Fruit fly (Drosophila melanogaster): ENCODE results near the gene CG17328.
A peak's percentile ranks its signal among the peaks of the same experiment; 100 is the strongest.

Gene CG17328

dm6 chr2L:16307026-16307703 lies 7.4 kb downstream of the CG17328 start, which contains the start of the genes CG5861 and Syx5 (continued):
- no peak for TF ChIP-seq CG33213 (GFP tag; optimal IDR thresholded peaks at IDR 0.05)
- peak; percentile 37; the same call in 1 of the 3 replicates for TF ChIP-seq Aef1 (GFP tag; IDR thresholded peaks at IDR 0.05)
- peak; percentile 77 for TF ChIP-seq CG30020 (tag; optimal IDR thresholded peaks at IDR 0.05)
- TF ChIP-seq CG17328 (GFP tag; IDR thresholded peaks at IDR 0.05): 0 out of 2 replicates have a peak, but pooled peaks have one; percentile 54
- peak; percentile 0 for TF ChIP-seq Sin3A (optimal IDR thresholded peaks at IDR 0.05)
- peak; percentile 69; the same call in 1 of the 2 replicates for TF ChIP-seq Rfx (GFP tag; IDR thresholded peaks at IDR 0.05)
- TF ChIP-seq Doc3 (GFP tag; IDR thresholded peaks at IDR 0.05; ENCODE audit: partially characterized antibody): peak; percentile 97
- TF ChIP-seq her (GFP tag; optimal IDR thresholded peaks at IDR 0.05): no peak
- peak; percentile 63 for TF ChIP-seq sd (tag; optimal IDR thresholded peaks at IDR 0.05)
- TF ChIP-seq CG16815 (GFP tag; optimal IDR thresholded peaks at IDR 0.05): no peak
- no peak for TF ChIP-seq CG11560 (tag; IDR thresholded peaks at IDR 0.05)
- no peak for TF ChIP-seq Elba2 (GFP tag; optimal IDR thresholded peaks at IDR 0.05)
- TF ChIP-seq E2f1 (GFP tag; IDR thresholded peaks at IDR 0.05): no peak
- TF ChIP-seq NfI (GFP tag; optimal IDR thresholded peaks at IDR 0.05): peak; percentile 72
- no peak for TF ChIP-seq chm (GFP tag; IDR thresholded peaks at IDR 0.05)
- TF ChIP-seq zen (tag; optimal IDR thresholded peaks at IDR 0.05): peak; percentile 73
- TF ChIP-seq da (GFP tag; optimal IDR thresholded peaks at IDR 0.05): no peak
- TF ChIP-seq Myb (GFP tag; optimal IDR thresholded peaks at IDR 0.05): no peak
- peak; percentile 33 for TF ChIP-seq tin (GFP tag; optimal IDR thresholded peaks at IDR 0.05)
- TF ChIP-seq corto (GFP tag; optimal IDR thresholded peaks at IDR 0.05): no peak
- TF ChIP-seq nau (GFP tag; optimal IDR thresholded peaks at IDR 0.05): peak; percentile 53
- TF ChIP-seq Hey (tag; optimal IDR thresholded peaks at IDR 0.05): no peak
- TF ChIP-seq oc (tag; optimal IDR thresholded peaks at IDR 0.05): no peak
- peak; percentile 64 for TF ChIP-seq unpg (GFP tag; optimal IDR thresholded peaks at IDR 0.05)
- TF ChIP-seq CG12236 (GFP tag; optimal IDR thresholded peaks at IDR 0.05): no peak
- TF ChIP-seq pfk (GFP tag; optimal IDR thresholded peaks at IDR 0.05): no peak
- TF ChIP-seq dati (GFP tag; IDR thresholded peaks at IDR 0.05): no peak
- TF ChIP-seq dan (GFP tag; IDR thresholded peaks at IDR 0.05): no peak
- TF ChIP-seq CG17802 (tag; optimal IDR thresholded peaks at IDR 0.05): no peak
- no peak for TF ChIP-seq Deaf1 (tag; optimal IDR thresholded peaks at IDR 0.05)
- peak; percentile 5 for TF ChIP-seq Mad (GFP tag; optimal IDR thresholded peaks at IDR 0.05)
- TF ChIP-seq CG14965 (GFP tag; optimal IDR thresholded peaks at IDR 0.05; ENCODE audit: borderline replicate concordance): no peak
- no peak for TF ChIP-seq ap (GFP tag; IDR thresholded peaks at IDR 0.05)
- TF ChIP-seq CG11696 (GFP tag; IDR thresholded peaks at IDR 0.05): no peak
- no peak for TF ChIP-seq seq (GFP tag; IDR thresholded peaks at IDR 0.05)
- peak; percentile 37 for TF ChIP-seq tup (GFP tag; optimal IDR thresholded peaks at IDR 0.05)
- peak; percentile 60 for TF ChIP-seq al (GFP tag; IDR thresholded peaks at IDR 0.05)
- TF ChIP-seq HLH54F (GFP tag; optimal IDR thresholded peaks at IDR 0.05): no peak
- peak; percentile 63 for TF ChIP-seq CG2120 (GFP tag; optimal IDR thresholded peaks at IDR 0.05)
- TF ChIP-seq Adf1 (GFP tag; IDR thresholded peaks at IDR 0.05): peak; percentile 47; the same call in 1 of the 2 replicates
- peak; percentile 66 for TF ChIP-seq CG7963 (GFP tag; IDR thresholded peaks at IDR 0.05; ENCODE audit: partially characterized antibody)
- no peak for TF ChIP-seq ara (GFP tag; IDR thresholded peaks at IDR 0.05)
- TF ChIP-seq CG15269 (tag; optimal IDR thresholded peaks at IDR 0.05): no peak
- TF ChIP-seq CG4328 (GFP tag; optimal IDR thresholded peaks at IDR 0.05): peak; percentile 52
- no peak for TF ChIP-seq repo (GFP tag; optimal IDR thresholded peaks at IDR 0.05)
- no peak for TF ChIP-seq sc (optimal IDR thresholded peaks at IDR 0.05)
- no peak for TF ChIP-seq sc (GFP tag; optimal IDR thresholded peaks at IDR 0.05)
- TF ChIP-seq ash1 (GFP tag; optimal IDR thresholded peaks at IDR 0.05): no peak
- TF ChIP-seq CG4820 (GFP tag; optimal IDR thresholded peaks at IDR 0.05): peak; percentile 17
- TF ChIP-seq CG34422 (GFP tag; IDR thresholded peaks at IDR 0.05): 0 out of 3 replicates have a peak, but pooled peaks have one; percentile 43
- TF ChIP-seq CG16863 (GFP tag; optimal IDR thresholded peaks at IDR 0.05): no peak

All from whole organism, embryonic.